Worm (Caenorhabditis elegans): ENCODE data around the gene F01F1.11.

ce11 chrIII:5864270-5864669 is 7.4 kb downstream of the F01F1.11 start, which contains the start of gene rabn-5:
- no peak for TF ChIP-seq egl-5 (tag; optimal IDR thresholded peaks at IDR 0.05)
- TF ChIP-seq pha-4 (tag; optimal IDR thresholded peaks at IDR 0.05): peak; percentile 5
- TF ChIP-seq nhr-76 (tag; optimal IDR thresholded peaks at IDR 0.05): no peak
- TF ChIP-seq nhr-237 (tag; optimal IDR thresholded peaks at IDR 0.05): no peak
- TF ChIP-seq ama-1 (optimal IDR thresholded peaks at IDR 0.05): no peak
- no peak for TF ChIP-seq nhr-11 (tag; optimal IDR thresholded peaks at IDR 0.05)
- no peak for TF ChIP-seq elt-1 (tag; optimal IDR thresholded peaks at IDR 0.05)
- TF ChIP-seq ZK546.5 (tag; optimal IDR thresholded peaks at IDR 0.05): no peak
- TF ChIP-seq nhr-12 (tag; optimal IDR thresholded peaks at IDR 0.05): no peak
- TF ChIP-seq nhr-28 (tag; optimal IDR thresholded peaks at IDR 0.05): no peak
